Fruit fly (Drosophila melanogaster) whole organism, adult: Measurements from ENCODE around the gene ear.

Experiments used
- cnc ChIP-seq, 2 experiments: fragments of >200 bp; optimal IDR thresholded peaks; 2 replicates each; lab custom pipeline; 2017
- toe ChIP-seq: fragments of 200-800 bp; sonication (Bioruptor generic); optimal IDR thresholded peaks from 2 replicates; lab custom pipeline; 2016; ENCODE audit warnings: missing biosample characterization, missing genetic modification characterization

- TF ChIP-seq cnc (optimal IDR thresholded peaks at IDR 0.05; lab: Kevin White, UChicago) (peak in 1 of 2 experiments; percentile 38), toe (GFP tag; lab: Kevin White, UChicago) (peak; percentile 48)
Observed at dm6 chr3R:15319912-15320746, 427 bp upstream of the ear start, which contains the start of the genes CG6276 and CG44040.
